Worm (Caenorhabditis elegans) whole organism, L1 larva: ENCODE measurements around the gene lag-2.

Experiments
- lin-13 ChIP-seq: fragments of 150-350 bp; optimal IDR thresholded peaks from 2 replicates; lab custom pipeline; 2014; ENCODE audit warnings: missing biosample characterization, missing genetic modification reagents, missing genetic modification characterization
- pag-3 ChIP-seq: sonication (generic microtip); optimal IDR thresholded peaks from 2 replicates; lab custom pipeline; 2017; ENCODE audit warnings: missing genetic modification characterization, mild to moderate bottlenecking, missing compliant biosample characterization, antibody characterized with exemption, borderline replicate concordance; ENCODE audit not compliant: insufficient read depth
- tbx-2 ChIP-seq: sonication (generic microtip); optimal IDR thresholded peaks from 2 replicates; lab custom pipeline; 2016; ENCODE audit warnings: missing genetic modification characterization, missing compliant biosample characterization

DNA sequence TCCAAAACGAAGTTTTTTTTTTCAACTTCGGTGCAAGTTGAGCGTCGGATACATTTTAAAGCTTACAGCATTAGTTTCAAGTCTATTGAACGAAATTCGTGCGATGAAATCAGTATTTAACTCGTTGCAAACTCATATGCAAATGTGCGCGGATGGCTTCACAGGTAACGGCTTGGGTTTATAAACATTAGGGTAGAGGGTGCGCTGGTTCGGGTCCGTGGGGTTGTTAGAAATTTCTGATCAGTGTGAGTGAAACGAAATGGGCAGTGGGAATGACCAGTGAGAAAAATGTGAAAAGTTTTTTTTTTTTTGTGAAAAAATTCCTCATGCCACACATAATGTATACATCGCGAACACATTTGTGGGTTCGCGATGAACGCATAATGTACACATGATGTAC is 25.0 kb upstream of the lag-2 start:
- TF ChIP-seq lin-13 (GFP tag; lab: Kevin White, UChicago) (no peak), pag-3 (no peak), tbx-2 (tag; lab: Kevin White, UChicago) (no peak)
